Worm (Caenorhabditis elegans): ENCODE measurements around the gene swt-6.

Gene swt-6

DNA sequence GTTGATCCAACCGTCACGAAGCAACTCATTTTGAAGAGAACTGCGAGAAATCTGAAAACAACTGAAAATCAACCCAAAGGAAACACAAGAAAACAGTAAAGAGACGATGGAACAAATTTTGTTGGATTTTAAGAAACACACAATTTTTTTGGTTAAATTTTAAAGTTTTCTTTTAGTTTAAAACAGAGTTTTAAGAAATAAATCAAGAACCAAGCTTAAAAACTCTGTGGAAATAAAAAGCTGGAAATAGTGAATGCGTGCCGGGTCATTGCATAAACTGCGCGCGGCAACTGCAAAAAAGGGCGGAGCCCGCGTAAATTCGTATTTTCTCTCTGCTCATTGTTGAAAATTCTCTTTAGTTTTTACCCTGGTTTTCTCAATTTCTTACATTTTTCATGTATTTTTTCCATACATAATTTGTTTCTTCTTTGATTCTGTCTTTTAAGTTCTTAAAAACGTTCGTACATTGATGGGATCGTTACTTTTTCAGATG is 7.8 kb downstream of the swt-6 start, which contains the start of the genes algn-13 and R10D12.13:
algn-13 (minus strand) TSS at position 51 of the 493 bp plus-strand sequence.
R10D12.13 (plus strand) TSS at position 491 of the 493 bp plus-strand sequence.
- no peak for TF ChIP-seq ztf-4 (tag; optimal IDR thresholded peaks at IDR 0.05)
- TF ChIP-seq lsy-12 (tag; optimal IDR thresholded peaks at IDR 0.05), result no peak
- TF ChIP-seq fkh-2 (tag; optimal IDR thresholded peaks at IDR 0.05), result no peak
- no peak for TF ChIP-seq unc-62 (GFP tag; optimal IDR thresholded peaks at IDR 0.05)
- TF ChIP-seq nfya-1 (tag; optimal IDR thresholded peaks at IDR 0.05; ENCODE audit: insufficient read depth), result peak; percentile 54
- TF ChIP-seq elt-2 (tag; optimal IDR thresholded peaks at IDR 0.05), result peak; percentile 41
- TF ChIP-seq nhr-43 (tag; optimal IDR thresholded peaks at IDR 0.05; ENCODE audit: poor library complexity, severe bottlenecking), result peak; percentile 76
- TF ChIP-seq skn-1 (tag; optimal IDR thresholded peaks at IDR 0.05), result peak; percentile 27
- TF ChIP-seq lin-15B (tag; optimal IDR thresholded peaks at IDR 0.05), result peak; percentile 35
- TF ChIP-seq pha-4 (tag; optimal IDR thresholded peaks at IDR 0.05), result peak; percentile 44
- no peak for TF ChIP-seq nhr-12 (tag; optimal IDR thresholded peaks at IDR 0.05)
- no peak for TF ChIP-seq nhr-76 (tag; optimal IDR thresholded peaks at IDR 0.05)
- no peak for TF ChIP-seq daf-12 (tag; optimal IDR thresholded peaks at IDR 0.05)
- TF ChIP-seq R02D3.7 (tag; optimal IDR thresholded peaks at IDR 0.05), result peak; percentile 46
- TF ChIP-seq hmg-11 (tag; optimal IDR thresholded peaks at IDR 0.05), result peak; percentile 91
- TF ChIP-seq nhr-67 (tag; optimal IDR thresholded peaks at IDR 0.05), result no peak
- TF ChIP-seq ceh-9 (tag; optimal IDR thresholded peaks at IDR 0.05), result no peak
- TF ChIP-seq ceh-28 (tag; optimal IDR thresholded peaks at IDR 0.05), result no peak
- no peak for TF ChIP-seq unc-39 (tag; optimal IDR thresholded peaks at IDR 0.05)
- peak; percentile 72 for TF ChIP-seq snpc-4 (tag; optimal IDR thresholded peaks at IDR 0.05)
- TF ChIP-seq nhr-23 (tag; optimal IDR thresholded peaks at IDR 0.05), result peak; percentile 19
- TF ChIP-seq aly-2 (tag; optimal IDR thresholded peaks at IDR 0.05), result no peak

DNA sequence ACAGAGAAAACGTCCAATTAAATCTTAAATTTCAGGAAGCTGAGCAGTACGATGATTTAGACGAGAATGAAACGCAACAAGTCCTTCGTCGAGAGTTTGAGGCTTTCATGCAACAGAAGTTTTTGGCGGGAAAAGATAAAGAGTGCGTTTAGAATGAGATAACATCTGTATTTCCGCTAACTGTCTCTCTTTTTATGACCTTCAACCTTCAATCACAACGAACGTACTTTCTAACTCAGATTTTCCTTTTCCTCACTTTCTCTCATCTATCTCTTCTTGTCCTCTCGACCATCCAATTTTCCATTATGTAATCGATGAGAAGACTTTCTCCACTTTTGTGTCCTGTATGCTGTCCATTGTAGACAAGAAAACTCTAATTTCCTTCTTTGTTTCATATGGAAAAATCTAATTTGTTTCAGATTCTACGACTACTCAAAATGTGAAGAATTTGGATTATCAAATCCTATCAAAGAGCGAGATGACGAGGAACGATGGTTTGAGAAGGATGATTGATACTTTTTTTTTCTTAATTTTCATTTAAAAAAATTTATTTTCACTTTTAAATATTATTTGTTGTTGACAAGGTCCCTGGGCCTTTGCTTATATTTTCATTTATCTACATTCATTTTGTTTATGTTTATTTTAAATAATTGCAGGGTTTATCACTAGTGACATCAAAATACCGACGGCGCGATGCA is 9.3 kb downstream of the swt-6 start, which contains the start of gene sao-1:
sao-1 (plus strand) TSS at position 648 of the 698 bp plus-strand sequence.
- TF ChIP-seq pqm-1 (tag; optimal IDR thresholded peaks at IDR 0.05) (no peak), snpc-4 (tag; optimal IDR thresholded peaks at IDR 0.05) (no peak), elt-1 (tag; optimal IDR thresholded peaks at IDR 0.05) (peak; percentile 67), nhr-25 (tag; optimal IDR thresholded peaks at IDR 0.05) (peak; percentile 75)

DNA sequence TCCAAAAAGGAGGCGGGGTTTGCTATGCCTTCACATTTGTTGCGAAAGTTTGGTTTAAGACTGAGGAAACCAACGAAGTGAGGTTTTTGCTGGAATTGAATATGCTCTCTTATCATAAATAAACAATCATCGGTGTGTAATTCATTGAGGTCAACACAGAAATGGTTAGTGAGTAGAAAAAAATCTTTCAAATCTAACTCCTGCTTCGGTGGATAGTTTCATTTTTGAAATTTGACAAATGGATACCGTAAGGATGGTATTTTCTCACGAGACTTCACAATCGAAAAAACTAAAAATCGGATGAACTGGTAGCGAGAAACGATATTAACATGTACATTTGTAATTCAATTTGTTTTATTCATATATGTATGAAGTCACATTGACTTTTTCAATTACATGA is 26.7 kb downstream of the swt-6 start, which contains the start of gene eol-1:
eol-1 (minus strand) TSS at position 101 of the 400 bp plus-strand sequence.
- TF ChIP-seq ztf-4 (tag; optimal IDR thresholded peaks at IDR 0.05) (no peak), mml-1 (tag; optimal IDR thresholded peaks at IDR 0.05) (no peak), ceh-82 (tag; optimal IDR thresholded peaks at IDR 0.05) (no peak), nhr-237 (tag; optimal IDR thresholded peaks at IDR 0.05) (no peak), nhr-25 (tag; optimal IDR thresholded peaks at IDR 0.05) (no peak), snpc-4 (tag; optimal IDR thresholded peaks at IDR 0.05) (no peak), nhr-23 (tag; optimal IDR thresholded peaks at IDR 0.05) (no peak), nhr-28 (tag; optimal IDR thresholded peaks at IDR 0.05) (no peak), jun-1 (tag; optimal IDR thresholded peaks at IDR 0.05) (no peak)

DNA sequence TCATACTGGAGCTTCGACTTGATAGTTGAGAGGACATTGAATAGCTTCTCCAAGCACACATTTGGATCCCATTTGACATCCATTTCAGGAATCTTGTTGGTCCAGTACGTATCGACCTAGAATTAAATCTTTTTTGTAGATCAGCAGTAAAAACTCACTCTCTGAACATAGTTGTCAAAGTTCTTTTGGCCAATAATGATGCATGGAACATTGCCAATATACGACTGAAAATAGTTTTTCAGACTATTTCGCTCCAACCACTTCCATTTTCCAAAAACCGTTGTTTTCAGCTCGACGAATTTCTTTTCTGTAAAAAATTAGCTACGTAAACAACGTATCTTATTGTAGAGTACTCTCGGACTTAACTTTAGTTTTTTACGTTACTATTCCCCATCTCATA is 27.5 kb downstream of the swt-6 start:
- no peak for TF ChIP-seq mml-1 (tag; optimal IDR thresholded peaks at IDR 0.05)
- TF ChIP-seq fkh-10 (GFP tag; optimal IDR thresholded peaks at IDR 0.05), result no peak
- no peak for TF ChIP-seq elt-3 (tag; optimal IDR thresholded peaks at IDR 0.05)
- no peak for TF ChIP-seq nfya-1 (tag; optimal IDR thresholded peaks at IDR 0.05; ENCODE audit: insufficient read depth)

DNA sequence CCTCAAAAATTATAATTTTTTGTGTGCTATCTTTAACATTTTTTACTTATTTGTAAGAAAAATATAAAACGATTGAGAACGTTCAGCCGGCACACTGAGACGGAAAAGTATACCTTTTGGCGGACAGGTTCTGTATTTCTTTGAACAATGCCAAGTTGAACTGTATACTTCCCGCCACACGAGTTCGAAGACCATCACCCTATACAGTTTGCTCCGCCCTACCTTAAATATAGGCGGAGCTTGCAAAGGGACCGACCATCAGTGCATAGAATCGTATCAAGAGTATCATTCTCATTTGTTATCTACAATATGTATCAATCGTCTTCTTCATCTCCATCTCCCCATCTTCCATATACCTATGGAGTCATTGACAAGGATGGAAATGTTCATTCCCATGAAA is 30.7 kb downstream of the swt-6 start, which contains the start of gene end-1:
end-1 (plus strand) TSS at position 301 of the 400 bp plus-strand sequence.
- TF ChIP-seq ama-1 (optimal IDR thresholded peaks at IDR 0.05) (no peak), egl-27 (tag; optimal IDR thresholded peaks at IDR 0.05) (no peak), hmg-11 (tag; optimal IDR thresholded peaks at IDR 0.05) (no peak), sea-2 (GFP tag; optimal IDR thresholded peaks at IDR 0.05) (no peak), R02D3.7 (tag; optimal IDR thresholded peaks at IDR 0.05) (no peak), ceh-28 (tag; optimal IDR thresholded peaks at IDR 0.05) (no peak), nhr-76 (tag; optimal IDR thresholded peaks at IDR 0.05) (no peak), lin-15B (tag; optimal IDR thresholded peaks at IDR 0.05) (no peak), lin-39 (tag; optimal IDR thresholded peaks at IDR 0.05) (no peak), unc-39 (tag; optimal IDR thresholded peaks at IDR 0.05) (no peak), unc-62 (GFP tag; optimal IDR thresholded peaks at IDR 0.05) (no peak), ztf-4 (tag; optimal IDR thresholded peaks at IDR 0.05) (no peak), zag-1 (tag; optimal IDR thresholded peaks at IDR 0.05) (no peak), nhr-23 (tag; optimal IDR thresholded peaks at IDR 0.05) (no peak), jun-1 (tag; optimal IDR thresholded peaks at IDR 0.05) (no peak), nhr-28 (tag; optimal IDR thresholded peaks at IDR 0.05) (no peak)
